Fruit fly (Drosophila melanogaster): ENCODE data around the gene ppk21.

ppk21 gene

DNA sequence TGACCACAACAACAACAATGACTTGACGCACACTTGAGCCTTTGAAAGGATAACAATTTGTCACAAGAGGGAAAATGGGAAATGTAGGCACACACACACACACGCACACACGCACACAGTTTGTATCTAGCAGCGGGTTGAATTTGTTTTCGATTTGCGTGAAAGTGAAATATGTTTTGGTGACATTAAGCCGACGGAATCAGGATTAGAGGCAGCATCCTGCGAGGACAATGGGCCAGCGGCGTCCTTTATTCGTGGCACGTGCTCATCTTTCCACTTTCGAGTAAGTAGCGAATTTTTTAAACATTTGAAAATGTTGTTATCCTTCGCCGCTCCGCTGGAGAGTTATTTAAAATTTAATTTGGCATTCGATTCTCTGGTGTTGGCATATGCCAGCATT is 42.7 kb downstream of the ppk21 start:
- TF ChIP-seq stc (GFP tag; IDR thresholded peaks at IDR 0.05) (no peak), gcm2 (GFP tag; optimal IDR thresholded peaks at IDR 0.05) (no peak), stwl (tag; optimal IDR thresholded peaks at IDR 0.05) (no peak), bigmax (GFP tag; optimal IDR thresholded peaks at IDR 0.05) (no peak), ttk (GFP tag; IDR thresholded peaks at IDR 0.05) (no peak), Hey (tag; optimal IDR thresholded peaks at IDR 0.05) (peak; percentile 72), amos (GFP tag; IDR thresholded peaks at IDR 0.05; ENCODE audit: partially characterized antibody) (no peak), Bdp1 (GFP tag; optimal IDR thresholded peaks at IDR 0.05) (no peak), E2f2 (GFP tag; IDR thresholded peaks at IDR 0.05) (no peak), CG10654 (GFP tag; optimal IDR thresholded peaks at IDR 0.05) (no peak), CG5245 (GFP tag; optimal IDR thresholded peaks at IDR 0.05) (no peak), CG2120 (GFP tag; optimal IDR thresholded peaks at IDR 0.05) (no peak), CG4360 (GFP tag; IDR thresholded peaks at IDR 0.05) (peak; percentile 55; the same call in 1 of the 2 replicates), dysf (GFP tag; IDR thresholded peaks at IDR 0.05) (no peak), oc (tag; optimal IDR thresholded peaks at IDR 0.05) (peak; percentile 70), hth (optimal IDR thresholded peaks at IDR 0.05) (no peak), Camta (GFP tag; optimal IDR thresholded peaks at IDR 0.05) (no peak)

DNA sequence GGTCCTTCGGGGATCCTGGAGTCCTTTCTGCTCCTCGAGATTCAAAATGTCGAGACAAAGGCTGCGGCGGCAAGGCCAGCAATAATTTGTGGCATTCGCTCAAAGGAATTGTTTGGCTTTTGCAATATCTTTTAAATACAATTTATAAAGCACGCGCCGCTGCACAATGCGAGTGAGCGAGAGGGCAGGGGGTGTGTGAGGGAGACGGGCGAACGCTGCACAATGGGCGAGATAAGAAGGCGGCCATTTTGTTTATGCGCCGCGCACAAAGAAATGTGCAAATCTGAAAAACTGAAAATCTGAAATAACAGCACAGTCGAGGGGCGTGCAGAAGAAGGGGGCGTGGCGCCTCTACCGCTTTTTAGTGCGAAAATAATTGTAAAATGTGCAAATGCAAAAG is 43.7 kb downstream of the ppk21 start:
- peak; percentile 50 for TF ChIP-seq CG1832 (GFP tag; optimal IDR thresholded peaks at IDR 0.05)
- TF ChIP-seq CG10654 (GFP tag; optimal IDR thresholded peaks at IDR 0.05): no peak
- peak; percentile 7 for TF ChIP-seq phol (tag; optimal IDR thresholded peaks at IDR 0.05)
- no peak for TF ChIP-seq kay (GFP tag; optimal IDR thresholded peaks at IDR 0.05)
- TF ChIP-seq ewg (GFP tag; optimal IDR thresholded peaks at IDR 0.05): peak; percentile 27
- peak; percentile 41 for TF ChIP-seq Nf-YC (tag; optimal IDR thresholded peaks at IDR 0.05)
- peak; percentile 44 for TF ChIP-seq sens (GFP tag)
- no peak for TF ChIP-seq Gsc (GFP tag; IDR thresholded peaks at IDR 0.05)
- TF ChIP-seq CG18599 (GFP tag; optimal IDR thresholded peaks at IDR 0.05): no peak
- TF ChIP-seq Nf-YB (GFP tag; optimal IDR thresholded peaks at IDR 0.05): peak; percentile 9

DNA sequence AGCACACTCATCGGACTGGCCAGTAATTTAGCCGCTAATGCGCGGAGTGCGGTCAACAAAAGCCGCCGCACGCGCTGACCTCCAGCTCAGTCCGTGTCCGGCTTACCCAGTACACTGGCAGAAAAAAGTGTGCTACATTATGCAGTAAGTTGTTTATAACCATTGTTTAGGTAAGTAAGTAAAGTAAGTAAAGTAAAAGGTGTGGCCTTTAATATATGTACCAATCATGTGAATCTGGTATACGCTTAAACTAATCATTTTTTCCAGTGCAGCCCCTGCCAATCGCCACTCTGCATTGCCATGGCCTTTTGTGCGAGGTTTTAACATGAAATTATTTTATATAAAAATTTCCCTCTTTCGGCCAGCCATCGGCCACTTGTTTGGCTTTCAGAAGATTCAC is 46.9 kb downstream of the ppk21 start:
- TF ChIP-seq danr (GFP tag; IDR thresholded peaks at IDR 0.05) (no peak), Dfd (GFP tag; optimal IDR thresholded peaks at IDR 0.05) (no peak), CG7745 (tag; optimal IDR thresholded peaks at IDR 0.05) (no peak), CG17328 (GFP tag; IDR thresholded peaks at IDR 0.05) (peak; percentile 59), row (GFP tag; IDR thresholded peaks at IDR 0.05) (peak; percentile 35; the same call in 2 of the 3 replicates), lmd (GFP tag; IDR thresholded peaks at IDR 0.05) (peak; percentile 33; the same call in 1 of the 2 replicates), CG17186 (GFP tag; optimal IDR thresholded peaks at IDR 0.05) (no peak), al (GFP tag; IDR thresholded peaks at IDR 0.05) (no peak), CG32532 (GFP tag; IDR thresholded peaks at IDR 0.05) (no peak), CG14860 (GFP tag; IDR thresholded peaks at IDR 0.05; ENCODE audit: partially characterized antibody) (no peak), CG13775 (GFP tag; optimal IDR thresholded peaks at IDR 0.05) (no peak), dan (GFP tag; IDR thresholded peaks at IDR 0.05) (no peak), HmgD (GFP tag; optimal IDR thresholded peaks at IDR 0.05) (no peak), CG3995 (GFP tag; optimal IDR thresholded peaks at IDR 0.05) (no peak), CG12744 (GFP tag; optimal IDR thresholded peaks at IDR 0.05) (no peak), CG1792 (GFP tag; optimal IDR thresholded peaks at IDR 0.05) (no peak), CG12942 (GFP tag; optimal IDR thresholded peaks at IDR 0.05) (no peak), CG6765 (GFP tag; optimal IDR thresholded peaks at IDR 0.05) (no peak), slbo (GFP tag; IDR thresholded peaks at IDR 0.05) (no peak), CG11504 (tag; optimal IDR thresholded peaks at IDR 0.05) (peak; percentile 32), CG7839 (tag; optimal IDR thresholded peaks at IDR 0.05) (peak; percentile 16), CG10267 (tag; optimal IDR thresholded peaks at IDR 0.05) (no peak), CG17385 (GFP tag; optimal IDR thresholded peaks at IDR 0.05) (no peak), CG9437 (GFP tag; optimal IDR thresholded peaks at IDR 0.05) (no peak), Tbp (GFP tag; optimal IDR thresholded peaks at IDR 0.05) (no peak), Ada2b (GFP tag; IDR thresholded peaks at IDR 0.05) (0 out of 2 replicates have a peak, but pooled peaks have one; percentile 15)

Data from whole organism, embryonic.